Worm (Caenorhabditis elegans) whole organism, early embryonic: ENCODE data around the gene C31B8.9.

Source experiments
- F13C5.2 ChIP-seq: sonication (generic microtip); optimal IDR thresholded peaks from 2 replicates; lab custom pipeline; 2017; ENCODE audit warnings: mild to moderate bottlenecking, missing genetic modification characterization, inconsistent platforms, missing compliant biosample characterization
- aly-1 ChIP-seq: sonication (generic microtip); optimal IDR thresholded peaks from 2 replicates; lab custom pipeline; 2016; ENCODE audit warnings: missing genetic modification characterization, missing compliant biosample characterization
- ama-1 ChIP-seq: fragments of 150-350 bp; optimal IDR thresholded peaks from 2 replicates; lab custom pipeline; 2014
- ceh-36 ChIP-seq: sonication (generic microtip); optimal IDR thresholded peaks from 2 replicates; lab custom pipeline; 2016; ENCODE audit warnings: missing genetic modification characterization, inconsistent platforms, missing compliant biosample characterization
- hmg-4 ChIP-seq: fragments of 200-800 bp; sonication (Bioruptor generic); optimal IDR thresholded peaks from 2 replicates; lab custom pipeline; 2018; ENCODE audit warnings: mild to moderate bottlenecking, missing genetic modification characterization, missing compliant biosample characterization
- hnd-1 ChIP-seq: sonication (generic microtip); optimal IDR thresholded peaks from 2 replicates; lab custom pipeline; 2016; ENCODE audit warnings: missing genetic modification characterization, missing compliant biosample characterization
- pes-1 ChIP-seq: fragments of 200-800 bp; sonication (Bioruptor generic); IDR thresholded peaks from 2 replicates; pipeline ENCODE4 v1.3.6; 2022; ENCODE audit warnings: missing genetic modification reagents, missing genetic modification characterization, missing compliant biosample characterization
- scrt-1 ChIP-seq: fragments of 200-800 bp; sonication (Bioruptor generic); IDR thresholded peaks from 2 replicates; pipeline ENCODE4 v1.3.6; 2022; ENCODE audit warnings: missing genetic modification characterization, missing compliant biosample characterization
- tbx-11 ChIP-seq: fragments of 200-800 bp; sonication (Bioruptor generic); IDR thresholded peaks from 2 replicates; pipeline ENCODE4 v1.3.6; 2022; ENCODE audit warnings: missing genetic modification characterization, missing compliant biosample characterization
- tbx-37 ChIP-seq: fragments of 200-800 bp; sonication (Bioruptor generic); conservative IDR thresholded peaks from 2 replicates; pipeline ENCODE4 v1.3.6; 2022; ENCODE audit warnings: missing genetic modification reagents, missing genetic modification characterization, missing compliant biosample characterization
- tra-4 ChIP-seq: sonication (generic microtip); optimal IDR thresholded peaks from 2 replicates; lab custom pipeline; 2017; ENCODE audit warnings: missing genetic modification characterization, missing compliant biosample characterization

DNA sequence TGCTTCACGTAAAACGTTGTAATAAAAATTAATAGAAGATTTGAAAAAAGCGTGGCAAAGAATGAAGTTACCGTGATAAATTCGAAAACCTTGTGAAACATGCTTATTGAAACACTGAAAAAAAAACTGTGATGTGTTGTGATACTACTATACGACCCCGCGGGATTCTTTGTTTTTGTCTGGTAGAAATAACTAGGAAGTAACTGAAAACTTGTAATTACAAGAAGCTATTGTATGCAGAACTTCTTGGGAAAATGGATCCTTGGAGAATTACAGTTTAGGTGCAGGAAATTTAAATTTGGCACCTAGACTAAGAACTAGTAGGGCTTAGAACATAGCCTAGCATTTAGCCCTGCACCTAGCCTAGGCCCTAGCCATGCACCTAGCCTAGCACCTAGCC lies 33.0 kb downstream of the C31B8.9 start, which contains the start of gene str-39:
- no peak for TF ChIP-seq ama-1
- TF ChIP-seq tra-4 = no peak
- TF ChIP-seq tbx-11 (GFP tag; lab: Robert Waterston, UW) = no peak
- no peak for TF ChIP-seq F13C5.2 (tag; lab: Kevin White, UChicago)
- TF ChIP-seq ceh-36 (tag; lab: Kevin White, UChicago) = no peak
- no peak for TF ChIP-seq hnd-1 (tag; lab: Kevin White, UChicago)
- TF ChIP-seq scrt-1 (GFP tag; lab: Robert Waterston, UW) = no peak
- no peak for TF ChIP-seq pes-1
- TF ChIP-seq hmg-4 (GFP tag; lab: Kevin White, UChicago) = no peak
- no peak for TF ChIP-seq aly-1 (tag; lab: Kevin White, UChicago)
- TF ChIP-seq tbx-37 (GFP tag; lab: Robert Waterston, UW) = no peak
